Worm (Caenorhabditis elegans) whole organism, L4/young adult: ENCODE measurements around the gene C09F9.2.

Experiments used
- W03F9.2 ChIP-seq: fragments of 150-350 bp; optimal IDR thresholded peaks from 2 replicates; lab custom pipeline; 2014; ENCODE audit warnings: missing biosample characterization, missing genetic modification characterization
- dao-5 ChIP-seq: sonication (generic microtip); optimal IDR thresholded peaks from 2 replicates; lab custom pipeline; 2016; ENCODE audit warnings: missing genotype, missing genetic modification characterization, moderate library complexity, missing compliant biosample characterization
- him-1 ChIP-seq: sonication (generic microtip); optimal IDR thresholded peaks from 2 replicates; lab custom pipeline; 2016; ENCODE audit warnings: missing genotype, missing genetic modification reagents, missing genetic modification characterization, missing compliant biosample characterization

Gene C09F9.2

DNA sequence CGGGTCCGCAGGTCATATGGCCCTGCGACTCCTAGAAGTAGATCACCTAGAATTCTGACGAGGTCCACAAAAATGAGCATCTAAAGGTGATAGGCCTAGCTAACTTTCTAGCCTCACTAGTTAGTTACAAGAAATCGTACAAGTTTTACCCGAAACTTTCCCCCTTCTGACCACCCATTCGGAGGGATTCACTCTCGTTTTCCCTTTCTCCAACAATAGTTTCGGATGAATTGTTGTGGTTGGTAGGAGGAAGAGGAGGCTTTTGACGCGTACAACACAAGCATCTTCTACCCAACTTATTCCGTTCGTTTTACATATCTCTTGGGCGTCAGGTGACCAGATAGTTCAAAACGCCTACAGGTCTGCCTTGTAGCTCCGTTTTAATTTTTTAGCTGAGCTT lies 3.7 kb upstream of the C09F9.2 start:
- TF ChIP-seq dao-5 (tag; lab: Kevin White, UChicago): no peak
- TF ChIP-seq him-1 (tag; lab: Kevin White, UChicago): no peak
- TF ChIP-seq W03F9.2: no peak

DNA sequence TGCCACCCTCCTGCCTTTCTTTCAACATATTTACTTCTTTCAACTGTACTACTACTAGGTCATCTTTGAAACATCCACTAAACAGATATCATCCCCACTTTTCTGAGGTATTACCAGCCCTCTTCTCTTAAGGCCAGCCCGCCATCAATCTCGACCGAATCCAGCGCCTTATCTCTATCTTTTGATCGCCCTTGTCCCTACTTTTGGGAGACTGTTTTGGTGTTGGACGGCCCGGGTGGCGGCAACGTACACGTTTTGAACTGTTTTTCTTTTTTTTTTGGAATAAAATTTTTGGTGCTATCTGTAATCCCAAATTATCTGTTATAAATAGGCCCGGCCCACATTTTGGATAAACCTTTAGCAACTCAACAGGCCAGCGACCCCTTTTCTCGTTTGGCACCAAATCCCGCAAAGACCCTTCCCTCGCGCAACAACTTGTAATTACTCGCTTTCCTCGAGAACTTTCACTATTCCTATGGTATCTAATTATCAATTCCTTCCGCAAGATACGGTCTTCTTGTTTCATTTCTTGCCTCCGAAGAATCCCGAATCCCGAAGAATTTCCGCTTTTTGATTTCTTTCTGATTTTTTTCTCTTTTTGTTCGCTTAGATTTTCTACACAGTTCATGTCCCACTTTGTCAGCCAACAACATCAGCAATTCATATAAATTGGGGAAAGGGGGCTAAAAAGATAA lies 1.9 kb upstream of the C09F9.2 start:
- no peak for TF ChIP-seq dao-5 (tag; lab: Kevin White, UChicago)
- no peak for TF ChIP-seq him-1 (tag; lab: Kevin White, UChicago)
- TF ChIP-seq W03F9.2: no peak

DNA sequence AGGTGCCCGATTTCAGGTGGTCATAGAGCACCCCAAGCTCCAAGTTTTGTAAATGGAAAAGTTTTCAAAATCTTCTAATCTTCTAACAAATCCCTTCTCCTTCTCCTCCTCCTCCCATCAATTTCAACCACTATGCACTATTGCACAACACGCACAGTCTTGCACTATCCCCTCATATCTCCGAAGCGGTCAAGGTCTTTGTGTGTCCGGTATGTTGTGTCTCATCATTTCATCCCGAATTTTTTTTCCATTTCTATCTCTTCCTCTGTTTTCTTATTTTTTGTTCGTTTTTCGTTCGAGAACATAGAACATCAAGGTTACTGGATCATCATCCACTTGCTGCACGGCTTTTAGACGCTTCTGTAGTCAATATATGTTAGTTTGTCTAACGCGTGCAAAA lies 1.1 kb upstream of the C09F9.2 start:
- TF ChIP-seq him-1 (tag; lab: Kevin White, UChicago) (no peak), W03F9.2 (no peak)

DNA sequence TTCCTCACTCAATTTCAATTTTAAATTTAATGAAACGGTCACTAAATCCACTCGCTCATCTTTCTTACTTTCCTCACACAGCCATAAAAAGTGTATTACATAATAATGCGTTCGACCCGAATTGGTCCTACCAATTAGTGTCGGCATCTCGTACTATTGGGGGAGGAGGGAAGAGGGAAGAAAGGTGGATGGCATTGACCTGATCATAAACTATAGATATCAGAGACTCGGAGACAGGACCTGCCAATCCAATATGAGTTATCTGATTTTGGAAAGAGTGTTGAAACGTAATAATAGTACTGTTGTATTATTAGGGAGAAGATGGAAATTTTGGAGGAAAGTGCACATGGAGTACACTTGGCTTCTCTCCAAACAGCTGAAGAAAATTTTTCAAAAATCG lies 641 bp downstream of the C09F9.2 start:
- TF ChIP-seq W03F9.2 (no peak), him-1 (tag; lab: Kevin White, UChicago) (no peak), dao-5 (tag; lab: Kevin White, UChicago) (no peak)

DNA sequence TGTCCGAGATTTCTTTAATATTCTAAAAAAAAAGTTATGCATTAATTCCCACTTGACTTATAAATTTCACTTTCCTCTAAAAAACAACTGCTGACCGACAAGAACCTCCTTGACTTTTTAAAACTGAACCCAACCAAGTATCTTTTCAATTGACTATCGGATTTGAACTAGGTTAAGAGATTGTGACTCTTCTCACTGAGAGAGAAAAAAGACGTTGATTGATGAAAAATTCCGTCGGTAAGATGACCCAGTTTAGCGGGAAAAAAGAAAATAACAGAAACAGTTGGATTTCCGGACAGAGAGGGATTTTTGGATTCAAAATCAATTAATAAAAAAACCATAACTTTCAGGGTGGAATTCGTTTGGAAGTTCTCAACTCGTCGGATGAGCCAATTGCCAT lies 1.2 kb downstream of the C09F9.2 start:
- TF ChIP-seq W03F9.2: no peak
- no peak for TF ChIP-seq dao-5 (tag; lab: Kevin White, UChicago)
- TF ChIP-seq him-1 (tag; lab: Kevin White, UChicago): no peak

DNA sequence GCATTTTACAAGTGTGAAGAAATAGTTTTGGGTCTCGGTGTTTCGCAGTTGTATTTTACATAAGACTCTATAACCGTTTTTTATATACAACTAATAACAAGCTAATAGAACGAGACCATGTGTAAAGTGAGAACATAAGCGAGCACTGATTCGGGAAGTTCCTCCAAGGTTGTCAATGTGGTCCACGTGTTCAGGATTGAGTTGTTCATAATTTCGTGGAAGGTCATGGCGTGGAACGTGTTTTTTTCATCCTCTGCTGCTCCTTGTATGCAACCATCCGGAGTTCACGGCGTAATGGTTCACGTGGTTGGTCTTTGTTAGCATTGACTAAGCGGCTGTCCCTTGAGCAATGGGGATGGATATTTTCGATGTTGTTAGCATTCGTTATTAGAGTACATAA lies 22.8 kb downstream of the C09F9.2 start:
- TF ChIP-seq W03F9.2: no peak
- TF ChIP-seq him-1 (tag; lab: Kevin White, UChicago): no peak
- TF ChIP-seq dao-5 (tag; lab: Kevin White, UChicago): no peak

DNA sequence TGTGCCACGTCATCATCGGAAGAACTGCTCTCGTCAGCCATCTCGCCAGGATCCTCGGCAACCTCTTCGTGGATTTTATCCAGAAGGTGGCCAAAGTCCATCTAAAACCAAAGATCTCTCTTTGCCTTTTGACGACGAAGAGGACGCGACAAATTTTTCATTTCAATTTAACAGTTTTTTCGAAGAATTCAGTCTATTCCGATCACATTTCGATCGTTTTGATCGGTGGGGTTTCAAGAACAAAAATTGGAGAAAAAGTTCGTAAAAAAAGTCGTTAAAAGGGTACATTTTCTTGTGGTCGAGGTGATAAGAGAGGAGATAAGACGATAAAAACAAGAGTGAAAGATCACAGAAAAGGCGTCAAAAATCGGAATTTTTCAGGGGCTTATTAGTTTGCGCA lies 28.1 kb downstream of the C09F9.2 start, which contains the start of gene glna-1:
TSS of gene glna-1 (minus strand) at position 101 of the 400 bp plus-strand sequence.
- TF ChIP-seq him-1 (tag; lab: Kevin White, UChicago): no peak
- TF ChIP-seq W03F9.2: no peak
- no peak for TF ChIP-seq dao-5 (tag; lab: Kevin White, UChicago)

DNA sequence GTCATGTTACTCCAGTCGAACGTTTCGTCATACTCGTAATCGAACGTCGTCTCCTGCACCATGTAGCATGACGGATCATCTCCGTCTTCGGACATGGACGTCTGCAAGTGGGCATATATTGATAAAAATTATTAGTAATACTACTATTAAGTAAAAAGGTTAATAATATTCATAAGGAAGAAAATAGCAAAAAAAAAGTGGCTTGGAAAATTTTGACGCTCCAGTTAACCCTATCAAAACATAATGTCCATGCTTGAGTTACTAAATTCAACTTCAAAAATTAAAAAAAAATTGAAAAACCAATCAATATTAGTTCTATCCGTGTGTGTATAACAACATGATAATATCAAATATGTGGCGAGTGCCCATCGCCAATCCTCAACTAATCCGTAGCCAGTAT lies 33.8 kb downstream of the C09F9.2 start, which contains the start of gene npr-34:
TSS of gene npr-34 (minus strand) at position 101 of the 400 bp plus-strand sequence.
- no peak for TF ChIP-seq him-1 (tag; lab: Kevin White, UChicago)
- TF ChIP-seq W03F9.2: no peak
- TF ChIP-seq dao-5 (tag; lab: Kevin White, UChicago): no peak

DNA sequence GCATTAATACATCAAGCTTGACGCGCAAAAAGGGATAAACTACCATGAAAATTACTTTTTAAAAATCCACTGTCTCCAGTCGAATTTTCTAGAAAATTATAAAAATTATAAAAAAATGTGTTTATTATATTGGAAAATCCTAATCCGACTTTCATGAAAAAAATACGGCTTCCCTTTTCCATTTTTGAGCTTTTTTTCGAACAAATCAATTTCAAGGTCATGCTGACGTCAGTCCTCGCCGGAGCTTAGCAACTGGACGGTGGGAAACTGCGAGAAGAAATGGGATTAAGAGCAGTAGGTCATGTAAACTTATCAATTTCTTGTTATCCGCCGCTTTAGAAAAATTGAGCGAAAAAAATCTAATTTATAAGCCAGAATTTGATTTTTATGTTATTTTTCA lies 39.8 kb downstream of the C09F9.2 start:
- TF ChIP-seq W03F9.2 (no peak), him-1 (tag; lab: Kevin White, UChicago) (no peak), dao-5 (tag; lab: Kevin White, UChicago) (no peak)

DNA sequence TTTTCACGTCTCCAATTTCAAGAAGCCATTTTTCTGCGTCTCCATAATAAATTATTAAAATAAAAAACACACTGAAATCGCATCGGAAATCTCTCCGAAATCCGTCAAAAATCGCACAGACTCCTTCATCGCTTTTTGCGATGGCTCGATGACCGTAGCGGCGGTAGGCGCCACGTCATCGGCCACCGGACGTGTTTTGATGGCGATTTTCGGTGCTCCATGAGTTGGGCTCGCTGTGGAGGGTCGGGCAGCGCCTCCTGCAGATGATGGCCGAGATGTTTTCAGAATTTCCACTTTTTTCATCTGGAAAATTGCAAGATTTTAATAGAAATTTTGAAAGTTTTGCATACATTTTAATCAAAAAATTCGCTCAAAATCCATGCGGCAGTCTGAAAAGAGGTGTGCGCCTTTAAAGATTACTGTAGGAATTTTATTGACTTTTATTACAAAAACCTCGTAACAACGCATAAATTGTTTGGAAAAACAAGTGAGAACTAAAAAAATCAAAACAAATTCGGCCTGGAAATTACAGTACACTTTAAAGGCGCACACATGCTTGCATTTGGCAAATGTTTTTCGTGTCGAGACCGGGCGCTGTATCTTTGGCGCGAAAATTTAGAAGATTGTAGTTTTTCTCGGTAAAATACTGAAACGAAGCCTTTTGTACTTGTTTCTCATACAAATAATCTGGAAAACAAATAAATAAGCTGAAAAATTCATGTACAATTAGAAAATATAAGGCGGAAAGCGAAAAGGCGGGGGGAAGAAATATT lies 47.1 kb downstream of the C09F9.2 start, which contains the start of gene smg-9:
TSS of gene smg-9 (minus strand) at position 663 of the 773 bp plus-strand sequence.
- TF ChIP-seq W03F9.2: no peak
- no peak for TF ChIP-seq dao-5 (tag; lab: Kevin White, UChicago)
- no peak for TF ChIP-seq him-1 (tag; lab: Kevin White, UChicago)

DNA sequence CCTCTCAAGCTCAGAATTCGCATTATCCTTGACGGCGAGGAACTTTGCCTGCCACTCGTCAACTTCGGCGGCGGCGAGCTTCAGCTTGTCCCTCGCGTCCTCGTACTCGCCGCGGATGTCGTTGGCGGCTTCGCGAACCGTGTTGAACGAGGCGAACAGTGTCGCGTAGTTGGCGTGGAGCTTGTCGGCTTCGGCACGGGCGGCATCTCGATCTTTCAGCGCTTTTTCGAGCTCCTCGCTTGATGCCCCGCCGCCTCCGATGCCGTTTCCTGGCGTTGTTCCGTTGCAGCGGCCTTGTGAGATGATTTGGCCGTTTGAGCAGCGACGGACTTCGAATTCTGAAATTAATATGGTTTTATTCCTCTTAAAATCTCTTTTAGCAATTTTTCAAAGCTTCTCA lies 47.9 kb downstream of the C09F9.2 start:
- TF ChIP-seq dao-5 (tag; lab: Kevin White, UChicago): no peak
- TF ChIP-seq him-1 (tag; lab: Kevin White, UChicago): no peak
- TF ChIP-seq W03F9.2: no peak

DNA sequence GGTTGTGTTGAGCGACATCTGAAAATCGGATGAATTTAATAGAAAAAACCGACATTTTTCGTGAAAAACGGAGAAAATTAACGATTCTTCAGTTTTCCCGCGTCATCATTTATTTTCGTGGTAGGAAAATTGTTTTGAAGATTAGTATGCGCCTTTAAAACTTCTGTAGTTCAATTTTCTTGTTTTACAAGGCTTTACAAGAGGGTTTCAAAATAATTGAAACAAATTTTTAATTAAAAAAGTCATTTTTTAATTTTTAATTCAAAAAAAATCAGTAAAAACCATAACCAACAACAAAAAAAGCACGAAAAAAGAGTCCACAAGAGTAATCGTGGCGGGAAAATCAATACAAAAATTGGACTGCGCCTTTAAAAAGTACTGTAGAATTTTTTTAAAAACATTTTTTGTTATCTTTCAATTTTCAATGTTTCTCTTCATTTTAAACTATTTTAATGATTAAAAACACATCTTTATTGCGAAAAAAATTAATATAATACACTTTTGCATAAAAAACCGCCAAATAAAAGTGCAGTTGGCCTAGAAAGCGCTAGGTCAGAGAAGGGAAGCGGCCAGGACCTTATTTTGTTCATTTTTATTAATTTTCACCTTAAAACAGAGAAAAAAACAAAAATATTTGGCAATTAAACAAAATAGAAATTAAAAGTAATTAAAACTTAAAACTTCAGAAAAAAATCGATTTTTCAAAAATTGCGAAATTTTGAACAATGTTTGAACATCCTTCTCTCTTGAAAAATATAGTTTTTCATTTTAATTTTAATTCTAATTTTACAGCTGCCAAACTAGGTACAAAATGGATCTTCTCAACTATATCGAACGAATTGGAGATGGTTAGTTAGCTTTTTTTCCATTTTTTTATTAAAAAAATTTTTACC lies 48.8 kb downstream of the C09F9.2 start, which contains the start of the genes tac-1 and Y54E2A.4:
TSS of gene tac-1 (minus strand) at position 20 of the 893 bp plus-strand sequence.
TSS of gene Y54E2A.4 (plus strand) at position 765 of the 893 bp plus-strand sequence.
- TF ChIP-seq dao-5 (tag; lab: Kevin White, UChicago) (no peak), W03F9.2 (peak; percentile 7)

DNA sequence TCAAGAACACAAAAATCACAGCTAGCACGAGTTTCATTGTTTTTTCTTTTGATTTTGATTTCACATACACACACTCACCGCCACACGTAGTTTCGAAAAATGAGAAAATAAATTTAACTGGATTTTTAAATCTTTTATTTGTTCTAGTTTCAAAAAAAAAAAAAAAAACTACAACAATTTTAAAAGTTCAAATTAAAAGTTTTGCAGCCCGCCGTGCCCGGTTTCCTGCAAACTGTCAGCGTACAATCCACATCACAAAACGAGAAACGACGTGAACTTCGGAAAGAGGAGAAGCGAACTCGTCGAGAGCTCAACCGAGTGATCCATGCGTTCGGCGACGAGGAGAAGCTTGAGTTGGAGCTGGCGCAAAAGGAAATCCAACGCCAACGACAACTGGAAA lies 52.4 kb downstream of the C09F9.2 start, which contains the start of gene Y54E2A.5:
TSS of gene Y54E2A.5 (minus strand) at position 101 of the 400 bp plus-strand sequence.
- TF ChIP-seq dao-5 (tag; lab: Kevin White, UChicago) (no peak), him-1 (tag; lab: Kevin White, UChicago) (no peak), W03F9.2 (no peak)
